Fruit fly (Drosophila melanogaster): Measurements from ENCODE around the gene CG42831.
A peak's percentile ranks its signal among the peaks of the same experiment; 100 is the strongest.

Gene CG42831

dm6 chr3L:10854801-10855418 lies 40.3 kb downstream of the CG42831 start:
- TF ChIP-seq CG8159 (tag; optimal IDR thresholded peaks at IDR 0.05) (peak; percentile 93), CG4496 (GFP tag; IDR thresholded peaks at IDR 0.05) (no peak; the same call in 2 of the 3 replicates), Snoo (tag; optimal IDR thresholded peaks at IDR 0.05) (peak; percentile 92), CG13204 (GFP tag; optimal IDR thresholded peaks at IDR 0.05) (no peak), CG9948 (tag; optimal IDR thresholded peaks at IDR 0.05) (peak; percentile 93), Pif1A (GFP tag; optimal IDR thresholded peaks at IDR 0.05) (peak; percentile 87), Ets98B (GFP tag; IDR thresholded peaks at IDR 0.05) (peak; percentile 26; the same call in 1 of the 2 replicates), fd96Ca (GFP tag; IDR thresholded peaks at IDR 0.05) (peak; percentile 23; the same call in 2 of the 3 replicates), CG10348 (GFP tag; IDR thresholded peaks at IDR 0.05) (no peak), gl (tag; optimal IDR thresholded peaks at IDR 0.05) (peak; percentile 68), EcR (GFP tag; optimal IDR thresholded peaks at IDR 0.05) (no peak), rn (GFP tag; IDR thresholded peaks at IDR 0.05) (0 out of 2 replicates have a peak, but pooled peaks have one; percentile 55), CG14655 (GFP tag; optimal IDR thresholded peaks at IDR 0.05) (peak; percentile 94), D1 (tag; optimal IDR thresholded peaks at IDR 0.05) (peak; percentile 77), CG17806 (tag; optimal IDR thresholded peaks at IDR 0.05) (peak; percentile 76), CG34367 (tag; optimal IDR thresholded peaks at IDR 0.05) (peak; percentile 80), CG8301 (tag; optimal IDR thresholded peaks at IDR 0.05) (peak; percentile 87), CG32121 (GFP tag; IDR thresholded peaks at IDR 0.05) (no peak; the same call in 1 of the 2 replicates), CG15710 (tag; optimal IDR thresholded peaks at IDR 0.05) (peak; percentile 85), Pif1B (GFP tag; optimal IDR thresholded peaks at IDR 0.05) (peak; percentile 74), CG12605 (GFP tag; IDR thresholded peaks at IDR 0.05) (0 out of 2 replicates have a peak, but pooled peaks have one; percentile 19)

dm6 chr3L:10855419-10856213 lies 41.0 kb downstream of the CG42831 start:
- TF ChIP-seq CG34367 (tag; optimal IDR thresholded peaks at IDR 0.05) = peak; percentile 82
- TF ChIP-seq CG8159 (tag; optimal IDR thresholded peaks at IDR 0.05) = peak; percentile 96
- peak; percentile 91 for TF ChIP-seq CG17806 (tag; optimal IDR thresholded peaks at IDR 0.05)
- TF ChIP-seq Ets98B (GFP tag; IDR thresholded peaks at IDR 0.05) = peak; percentile 81
- peak; percentile 91 for TF ChIP-seq CG32121 (GFP tag; IDR thresholded peaks at IDR 0.05)
- TF ChIP-seq fd96Ca (GFP tag; IDR thresholded peaks at IDR 0.05) = peak; percentile 81
- TF ChIP-seq Pif1B (GFP tag; optimal IDR thresholded peaks at IDR 0.05) = peak; percentile 79
- peak; percentile 96 for TF ChIP-seq CG15710 (tag; optimal IDR thresholded peaks at IDR 0.05)
- TF ChIP-seq CG13204 (GFP tag; optimal IDR thresholded peaks at IDR 0.05) = peak; percentile 93
- peak; percentile 84 for TF ChIP-seq CG8301 (tag; optimal IDR thresholded peaks at IDR 0.05)
- TF ChIP-seq D1 (tag; optimal IDR thresholded peaks at IDR 0.05) = peak; percentile 87
- peak; percentile 96 for TF ChIP-seq CG14655 (GFP tag; optimal IDR thresholded peaks at IDR 0.05)
- peak; percentile 69 for TF ChIP-seq CG12605 (GFP tag; IDR thresholded peaks at IDR 0.05)
- peak; percentile 91 for TF ChIP-seq Snoo (tag; optimal IDR thresholded peaks at IDR 0.05)
- TF ChIP-seq CG10348 (GFP tag; IDR thresholded peaks at IDR 0.05) = peak; percentile 80
- TF ChIP-seq Pif1A (GFP tag; optimal IDR thresholded peaks at IDR 0.05) = peak; percentile 65
- peak; percentile 79 for TF ChIP-seq CG4496 (GFP tag; IDR thresholded peaks at IDR 0.05)
- peak; percentile 64; the same call in 1 of the 2 replicates for TF ChIP-seq rn (GFP tag; IDR thresholded peaks at IDR 0.05)
- TF ChIP-seq EcR (GFP tag; optimal IDR thresholded peaks at IDR 0.05) = no peak
- TF ChIP-seq gl (tag; optimal IDR thresholded peaks at IDR 0.05) = peak; percentile 57
- peak; percentile 94 for TF ChIP-seq CG9948 (tag; optimal IDR thresholded peaks at IDR 0.05)

DNA sequence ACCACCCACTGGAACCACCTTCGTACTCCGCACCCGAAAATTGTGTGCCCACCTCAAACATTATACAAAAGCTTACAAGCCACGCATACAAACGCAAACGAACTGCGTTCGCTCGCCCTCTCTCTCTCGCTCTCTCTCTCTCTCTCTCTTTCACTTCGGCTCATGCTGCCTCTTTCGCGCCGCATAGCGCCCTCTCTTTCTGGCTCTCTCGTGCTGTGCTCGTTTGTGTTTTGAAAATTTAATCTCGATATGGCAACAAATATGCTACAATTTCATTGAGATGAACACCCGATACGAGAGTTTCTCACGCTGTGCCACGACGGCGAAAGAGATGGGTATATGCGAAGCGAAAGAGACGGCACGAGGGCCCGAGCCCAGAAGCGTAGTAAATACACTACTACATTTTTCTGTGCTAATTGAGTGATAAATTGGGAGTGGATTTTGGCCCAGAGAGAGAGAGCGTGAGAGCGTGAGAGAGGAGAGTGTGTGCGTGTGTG lies 42.0 kb downstream of the CG42831 start:
- peak; percentile 70; the same call in 1 of the 2 replicates for TF ChIP-seq CG32121 (GFP tag; IDR thresholded peaks at IDR 0.05)
- TF ChIP-seq fd96Ca (GFP tag; IDR thresholded peaks at IDR 0.05) = peak; percentile 75
- no peak; the same call in 1 of the 2 replicates for TF ChIP-seq CG12605 (GFP tag; IDR thresholded peaks at IDR 0.05)
- no peak for TF ChIP-seq CG34367 (tag; optimal IDR thresholded peaks at IDR 0.05)
- TF ChIP-seq CG15710 (tag; optimal IDR thresholded peaks at IDR 0.05) = peak; percentile 10
- no peak for TF ChIP-seq CG10348 (GFP tag; IDR thresholded peaks at IDR 0.05)
- TF ChIP-seq rn (GFP tag; IDR thresholded peaks at IDR 0.05) = no peak
- TF ChIP-seq CG14655 (GFP tag; optimal IDR thresholded peaks at IDR 0.05) = peak; percentile 15
- peak; percentile 76 for TF ChIP-seq CG4496 (GFP tag; IDR thresholded peaks at IDR 0.05)
- peak; percentile 73 for TF ChIP-seq Ets98B (GFP tag; IDR thresholded peaks at IDR 0.05)
- TF ChIP-seq CG13204 (GFP tag; optimal IDR thresholded peaks at IDR 0.05) = peak; percentile 36
- TF ChIP-seq Pif1A (GFP tag; optimal IDR thresholded peaks at IDR 0.05) = no peak
- TF ChIP-seq CG9948 (tag; optimal IDR thresholded peaks at IDR 0.05) = no peak
- peak; percentile 10 for TF ChIP-seq CG8159 (tag; optimal IDR thresholded peaks at IDR 0.05)
- peak; percentile 84 for TF ChIP-seq EcR (GFP tag; optimal IDR thresholded peaks at IDR 0.05)
- TF ChIP-seq Snoo (tag; optimal IDR thresholded peaks at IDR 0.05) = peak; percentile 16
- peak; percentile 21 for TF ChIP-seq gl (tag; optimal IDR thresholded peaks at IDR 0.05)
- TF ChIP-seq D1 (tag; optimal IDR thresholded peaks at IDR 0.05) = no peak
- TF ChIP-seq Pif1B (GFP tag; optimal IDR thresholded peaks at IDR 0.05) = peak; percentile 65
- peak; percentile 17 for TF ChIP-seq CG17806 (tag; optimal IDR thresholded peaks at IDR 0.05)
- TF ChIP-seq CG8301 (tag; optimal IDR thresholded peaks at IDR 0.05) = no peak

DNA sequence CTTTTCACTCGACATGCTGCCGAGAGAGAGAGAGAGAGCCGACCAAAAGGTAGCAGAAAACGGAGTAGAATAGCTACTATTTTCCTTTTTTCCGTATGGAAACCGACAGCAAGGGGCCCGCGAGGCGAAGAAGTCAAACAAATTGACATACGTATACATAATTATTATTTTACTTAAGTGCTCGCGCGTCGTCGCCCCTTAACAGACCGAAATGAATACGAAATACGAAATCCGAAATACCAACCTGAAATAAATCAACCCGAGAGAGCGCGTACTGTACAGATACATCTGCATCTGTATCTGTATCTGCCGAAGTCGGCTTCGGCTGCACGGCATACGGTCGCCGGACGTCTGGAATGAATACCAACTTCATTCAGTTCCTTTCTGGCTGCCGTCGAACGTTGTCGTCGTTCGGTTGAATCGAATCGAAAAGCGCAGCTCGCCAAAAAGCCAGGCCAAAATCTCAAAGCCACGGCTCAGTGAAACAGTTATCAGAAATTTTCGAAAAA lies 43.0 kb downstream of the CG42831 start:
- TF ChIP-seq CG9948 (tag; optimal IDR thresholded peaks at IDR 0.05) (no peak), rn (GFP tag; IDR thresholded peaks at IDR 0.05) (no peak), EcR (GFP tag; optimal IDR thresholded peaks at IDR 0.05) (peak; percentile 87), CG12605 (GFP tag; IDR thresholded peaks at IDR 0.05) (peak; percentile 77; the same call in 1 of the 2 replicates), Snoo (tag; optimal IDR thresholded peaks at IDR 0.05) (no peak), CG17806 (tag; optimal IDR thresholded peaks at IDR 0.05) (no peak), fd96Ca (GFP tag; IDR thresholded peaks at IDR 0.05) (peak; percentile 57; the same call in 1 of the 3 replicates), CG13204 (GFP tag; optimal IDR thresholded peaks at IDR 0.05) (peak; percentile 75), CG14655 (GFP tag; optimal IDR thresholded peaks at IDR 0.05) (no peak), CG32121 (GFP tag; IDR thresholded peaks at IDR 0.05) (peak; percentile 75), CG8301 (tag; optimal IDR thresholded peaks at IDR 0.05) (peak; percentile 0), Pif1A (GFP tag; optimal IDR thresholded peaks at IDR 0.05) (peak; percentile 19), gl (tag; optimal IDR thresholded peaks at IDR 0.05) (no peak), Pif1B (GFP tag; optimal IDR thresholded peaks at IDR 0.05) (peak; percentile 61), Ets98B (GFP tag; IDR thresholded peaks at IDR 0.05) (peak; percentile 68), CG34367 (tag; optimal IDR thresholded peaks at IDR 0.05) (no peak), D1 (tag; optimal IDR thresholded peaks at IDR 0.05) (peak; percentile 25), CG8159 (tag; optimal IDR thresholded peaks at IDR 0.05) (peak; percentile 14), CG4496 (GFP tag; IDR thresholded peaks at IDR 0.05) (peak; percentile 82), CG10348 (GFP tag; IDR thresholded peaks at IDR 0.05) (no peak)

Measured in whole organism, pupa.